Fruit fly (Drosophila melanogaster): ENCODE results near the gene brv1.

DNA sequence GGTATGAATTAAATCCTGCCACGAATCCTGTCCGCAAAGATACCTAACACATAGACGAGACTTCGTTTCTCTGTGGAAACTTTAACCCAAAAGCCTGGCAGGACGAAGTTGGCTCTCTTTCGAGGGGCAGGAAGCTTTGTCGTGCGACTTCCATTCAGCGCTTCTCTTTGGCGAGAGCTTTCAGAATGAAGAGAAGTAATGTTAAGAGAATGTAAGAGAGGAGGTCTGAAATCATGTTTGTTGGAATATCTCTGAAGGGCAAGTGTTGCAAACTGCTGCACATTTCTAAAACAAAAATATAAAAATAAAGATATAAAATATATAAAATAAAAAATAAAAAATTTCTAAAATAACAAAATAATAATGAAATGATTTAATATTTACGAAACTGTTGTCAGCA lies 4.3 kb downstream of the brv1 start:
- no peak for TF ChIP-seq br (GFP tag; optimal IDR thresholded peaks at IDR 0.05)
- no peak for TF ChIP-seq fru (GFP tag; optimal IDR thresholded peaks at IDR 0.05)
- no peak for TF ChIP-seq brk (GFP tag; optimal IDR thresholded peaks at IDR 0.05)
- no peak for TF ChIP-seq psq (GFP tag; optimal IDR thresholded peaks at IDR 0.05)
- TF ChIP-seq rgr (GFP tag; optimal IDR thresholded peaks at IDR 0.05) = no peak
- no peak for TF ChIP-seq foxo (GFP tag; optimal IDR thresholded peaks at IDR 0.05)
- TF ChIP-seq Hr78 (GFP tag; optimal IDR thresholded peaks at IDR 0.05) = no peak
- TF ChIP-seq OdsH (GFP tag; optimal IDR thresholded peaks at IDR 0.05) = no peak

Data from whole organism, wandering third instar larva.